Worm (Caenorhabditis elegans) whole organism, late embryonic: ENCODE measurements around the gene C06E4.3.
"Not testable (repeated sequence)": the region's sequence is repeated elsewhere in the genome, so short reads cannot be mapped to it uniquely, and the experiment has no call there.

ENCODE experiments used
- K02D7.2 ChIP-seq: sonication (generic microtip); optimal IDR thresholded peaks from 2 replicates; lab custom pipeline; 2017; ENCODE audit warnings: mild to moderate bottlenecking, missing genetic modification characterization, missing compliant biosample characterization
- K09A11.1 ChIP-seq: sonication (generic microtip); optimal IDR thresholded peaks from 2 replicates; lab custom pipeline; 2017; ENCODE audit warnings: antibody characterized with exemption, mild to moderate bottlenecking, missing genetic modification characterization, missing compliant biosample characterization; ENCODE audit not compliant: insufficient read depth
- T23F11.4 ChIP-seq: fragments of 200-800 bp; sonication (Bioruptor generic); optimal IDR thresholded peaks from 2 replicates; lab custom pipeline; 2018; ENCODE audit warnings: mild to moderate bottlenecking, missing genetic modification characterization, missing compliant biosample characterization
- Y22D7AL.16 ChIP-seq: sonication (generic microtip); optimal IDR thresholded peaks from 2 replicates; lab custom pipeline; 2016; ENCODE audit warnings: missing genetic modification characterization, missing compliant biosample characterization
- ama-1 ChIP-seq: fragments of 150-350 bp; optimal IDR thresholded peaks from 2 replicates; lab custom pipeline; 2014
- ceh-14 ChIP-seq: sonication (generic microtip); optimal IDR thresholded peaks from 2 replicates; lab custom pipeline; 2016; ENCODE audit warnings: missing genotype, missing genetic modification characterization, missing compliant biosample characterization
- ceh-18 ChIP-seq: sonication (generic microtip); optimal IDR thresholded peaks from 2 replicates; lab custom pipeline; 2016; ENCODE audit warnings: missing genetic modification characterization, missing compliant biosample characterization
- ceh-2 ChIP-seq: sonication (generic microtip); optimal IDR thresholded peaks from 2 replicates; lab custom pipeline; 2016; ENCODE audit warnings: missing genotype, missing genetic modification characterization, missing compliant biosample characterization
- ceh-30 ChIP-seq: fragments of 150-350 bp; optimal IDR thresholded peaks from 2 replicates; lab custom pipeline; 2014; ENCODE audit warnings: missing biosample characterization, missing genetic modification characterization
- ceh-6 ChIP-seq: fragments of 200-800 bp; sonication (Bioruptor generic); optimal IDR thresholded peaks from 2 replicates; lab custom pipeline; 2018; ENCODE audit warnings: mild to moderate bottlenecking, missing genetic modification characterization, missing compliant biosample characterization
- dve-1 ChIP-seq: sonication (generic microtip); optimal IDR thresholded peaks from 2 replicates; lab custom pipeline; 2017; ENCODE audit warnings: antibody characterized with exemption, mild to moderate bottlenecking, missing genetic modification characterization, missing compliant biosample characterization
- elt-4 ChIP-seq: sonication (generic microtip); optimal IDR thresholded peaks from 2 replicates; lab custom pipeline; 2016; ENCODE audit warnings: missing genetic modification characterization, missing compliant biosample characterization
- ets-4 ChIP-seq: sonication (generic microtip); optimal IDR thresholded peaks from 2 replicates; lab custom pipeline; 2016; ENCODE audit warnings: missing genetic modification characterization, missing compliant biosample characterization
- eyg-1 ChIP-seq: sonication (generic microtip); optimal IDR thresholded peaks from 2 replicates; lab custom pipeline; 2016; ENCODE audit warnings: missing genotype, missing genetic modification characterization, missing compliant biosample characterization
- fax-1 ChIP-seq: sonication (generic microtip); optimal IDR thresholded peaks from 2 replicates; lab custom pipeline; 2016; ENCODE audit warnings: missing genotype, missing genetic modification characterization, missing compliant biosample characterization
- fkh-6 ChIP-seq: sonication (generic microtip); optimal IDR thresholded peaks from 2 replicates; lab custom pipeline; 2016; ENCODE audit warnings: missing genetic modification characterization, missing compliant biosample characterization
- hlh-15 ChIP-seq: sonication (generic microtip); optimal IDR thresholded peaks from 2 replicates; lab custom pipeline; 2016; ENCODE audit warnings: missing genetic modification characterization, missing compliant biosample characterization
- hlh-8 ChIP-seq: sonication (generic microtip); optimal IDR thresholded peaks from 2 replicates; lab custom pipeline; 2016; ENCODE audit warnings: missing genotype, missing genetic modification characterization, missing compliant biosample characterization
- lim-6 ChIP-seq: sonication (generic microtip); optimal IDR thresholded peaks from 2 replicates; lab custom pipeline; 2016; ENCODE audit warnings: missing genetic modification characterization, missing compliant biosample characterization
- lin-11 ChIP-seq: fragments of 200-800 bp; sonication (Bioruptor generic); optimal IDR thresholded peaks from 2 replicates; lab custom pipeline; 2018; ENCODE audit warnings: mild to moderate bottlenecking, missing genetic modification characterization, missing compliant biosample characterization
- madf-2 ChIP-seq: sonication (generic microtip); optimal IDR thresholded peaks from 2 replicates; lab custom pipeline; 2017; ENCODE audit warnings: missing genetic modification characterization, missing compliant biosample characterization
- mec-3 ChIP-seq: sonication (generic microtip); optimal IDR thresholded peaks from 2 replicates; lab custom pipeline; 2016; ENCODE audit warnings: borderline replicate concordance, missing genetic modification characterization, missing compliant biosample characterization
- nfya-1 ChIP-seq: sonication (generic microtip); optimal IDR thresholded peaks from 2 replicates; lab custom pipeline; 2017; ENCODE audit warnings: missing genetic modification characterization, mild to moderate bottlenecking, missing compliant biosample characterization, antibody characterized with exemption, moderate library complexity
- nhr-232 ChIP-seq: sonication (generic microtip); optimal IDR thresholded peaks from 2 replicates; lab custom pipeline; 2016; ENCODE audit warnings: missing genetic modification characterization, missing compliant biosample characterization
- pat-9 ChIP-seq: fragments of 200-800 bp; sonication (Bioruptor generic); optimal IDR thresholded peaks from 2 replicates; lab custom pipeline; 2018; ENCODE audit warnings: mild to moderate bottlenecking, missing genetic modification characterization, moderate library complexity, missing compliant biosample characterization
- pax-1 ChIP-seq: fragments of 150-350 bp; optimal IDR thresholded peaks from 2 replicates; lab custom pipeline; 2014; ENCODE audit warnings: missing biosample characterization, missing genetic modification characterization
- pha-4 ChIP-seq: fragments of 150-350 bp; optimal IDR thresholded peaks from 2 replicates; lab custom pipeline; 2018; ENCODE audit warnings: missing biosample characterization, missing genetic modification reagents, missing genetic modification characterization
- pqm-1 ChIP-seq: sonication (generic microtip); optimal IDR thresholded peaks from 2 replicates; lab custom pipeline; 2016; ENCODE audit warnings: missing genetic modification characterization, missing compliant biosample characterization
- pros-1 ChIP-seq: fragments of 150-350 bp; optimal IDR thresholded peaks from 2 replicates; lab custom pipeline; 2014; ENCODE audit warnings: missing biosample characterization, missing genetic modification reagents, missing genetic modification characterization
- rnt-1 ChIP-seq: sonication (generic microtip); optimal IDR thresholded peaks from 2 replicates; lab custom pipeline; 2016; ENCODE audit warnings: missing genetic modification characterization, missing compliant biosample characterization
- sdc-2 ChIP-seq: sonication (generic microtip); optimal IDR thresholded peaks from 2 replicates; lab custom pipeline; 2016; ENCODE audit warnings: missing genotype, missing genetic modification characterization, missing compliant biosample characterization
- sox-2 ChIP-seq: fragments of 200-800 bp; sonication (Bioruptor generic); IDR thresholded peaks from 2 replicates; pipeline ENCODE4 v1.3.6; 2022; ENCODE audit warnings: missing genetic modification reagents, missing genetic modification characterization, missing compliant biosample characterization
- syd-9 ChIP-seq: sonication (generic microtip); optimal IDR thresholded peaks from 2 replicates; lab custom pipeline; 2016; ENCODE audit warnings: mild to moderate bottlenecking, missing genetic modification characterization, moderate library complexity, missing compliant biosample characterization
- tbx-2 ChIP-seq: sonication (generic microtip); optimal IDR thresholded peaks from 2 replicates; lab custom pipeline; 2016; ENCODE audit warnings: missing genetic modification characterization, missing compliant biosample characterization
- unc-3 ChIP-seq, 2 experiments: fragments of 200-800 bp in 1 of 2; sonication (Bioruptor generic) in 1 of 2; sonication (generic microtip) in 1 of 2; conservative IDR thresholded peaks in 1 of 2; optimal IDR thresholded peaks in 1 of 2; 2 replicates each; pipeline versions ENCODE4 v1.3.6 to Lab custom; 2016 to 2022; ENCODE audit warnings: missing compliant biosample characterization in 2 of 2, missing genetic modification characterization in 2 of 2, missing genetic modification reagents in 1 of 2
- unc-42 ChIP-seq: sonication (generic microtip); optimal IDR thresholded peaks from 2 replicates; lab custom pipeline; 2016; ENCODE audit warnings: missing genotype, missing genetic modification characterization, missing compliant biosample characterization
- unc-86 ChIP-seq: sonication (generic microtip); optimal IDR thresholded peaks from 2 replicates; lab custom pipeline; 2016; ENCODE audit warnings: missing genetic modification characterization, missing compliant biosample characterization
- ztf-16 ChIP-seq: sonication (generic microtip); optimal IDR thresholded peaks from 2 replicates; lab custom pipeline; 2017; ENCODE audit warnings: missing genetic modification characterization, missing compliant biosample characterization

C06E4.3 gene

ce11 chrIV:7253271-7253670 lies 7.4 kb upstream of the C06E4.3 start:
- TF ChIP-seq unc-42 (no peak), T23F11.4 (no peak), pqm-1 (tag; lab: Kevin White, UChicago) (no peak), ama-1 (no peak), eyg-1 (tag; lab: Kevin White, UChicago) (no peak), madf-2 (tag; lab: Kevin White, UChicago) (no peak), mec-3 (no peak), elt-4 (tag; lab: Kevin White, UChicago) (no peak), sox-2 (no peak), ceh-6 (GFP tag; lab: Kevin White, UChicago) (no peak), ceh-18 (tag; lab: Kevin White, UChicago) (no peak), pat-9 (tag; lab: Kevin White, UChicago) (no peak), tbx-2 (tag; lab: Kevin White, UChicago) (no peak), K09A11.1 (tag; lab: Kevin White, UChicago) (no peak), pax-1 (no peak)

- TF ChIP-seq pros-1; ztf-16 (tag; lab: Kevin White, UChicago); ceh-30 (tag; lab: Kevin White, UChicago): not testable (repeated sequence)
Observed at ce11 chrIV:7254690-7255089, 6.0 kb upstream of the C06E4.3 start, which contains the start of gene C06E4.5. Gene C06E4.5, plus strand, starts transcription at chrIV:7254990.

- TF ChIP-seq nhr-232 (tag; lab: Kevin White, UChicago) (no peak), hlh-15 (no peak), K09A11.1 (tag; lab: Kevin White, UChicago) (no peak), pros-1 (no peak), sdc-2 (tag; lab: Kevin White, UChicago) (no peak), ztf-16 (tag; lab: Kevin White, UChicago) (no peak), nfya-1 (no peak), dve-1 (tag; lab: Kevin White, UChicago) (no peak), ets-4 (no peak), pha-4 (tag; lab: Kevin White, UChicago) (no peak), rnt-1 (tag; lab: Kevin White, UChicago) (no peak), hlh-8 (tag; lab: Kevin White, UChicago) (no peak), Y22D7AL.16 (tag; lab: Kevin White, UChicago) (no peak)
Observed at ce11 chrIV:7258253-7258652, 2.4 kb upstream of the C06E4.3 start, which contains the start of gene C06E4.6. Gene C06E4.6, minus strand, starts transcription at chrIV:7258303.

ce11 chrIV:7263137-7263536 lies 2.5 kb downstream of the C06E4.3 start, which contains the start of gene glb-2:
Gene glb-2, minus strand, starts transcription at chrIV:7263237.
- TF ChIP-seq unc-86 (tag; lab: Kevin White, UChicago) = no peak
- TF ChIP-seq unc-3 (GFP tag; conservative IDR thresholded peaks at IDR 0.05; lab: Robert Waterston, UW) = no peak
- TF ChIP-seq unc-3 (tag; optimal IDR thresholded peaks at IDR 0.05; lab: Kevin White, UChicago) = no peak
- no peak for TF ChIP-seq fkh-6 (tag; lab: Kevin White, UChicago)
- TF ChIP-seq pqm-1 (tag; lab: Kevin White, UChicago) = no peak

ce11 chrIV:7274969-7275548 lies 14.4 kb downstream of the C06E4.3 start:
- no peak for TF ChIP-seq ceh-14 (tag; lab: Kevin White, UChicago)
- TF ChIP-seq unc-42 = peak; percentile 57
- TF ChIP-seq, all 69 proteins: peak for 1

ce11 chrIV:7276661-7277060 lies 16.0 kb downstream of the C06E4.3 start, which contains the start of gene C06E4.2:
Gene C06E4.2, plus strand, starts transcription at chrIV:7276961.
- TF ChIP-seq ceh-2 (tag; lab: Kevin White, UChicago) (no peak), nhr-232 (tag; lab: Kevin White, UChicago) (no peak), K02D7.2 (tag; lab: Kevin White, UChicago) (no peak), syd-9 (tag; lab: Kevin White, UChicago) (no peak), fax-1 (tag; lab: Kevin White, UChicago) (no peak), sox-2 (no peak), lim-6 (tag; lab: Kevin White, UChicago) (no peak), lin-11 (tag; lab: Kevin White, UChicago) (no peak)
